Worm (Caenorhabditis elegans) whole organism, L1 larva: Measurements from ENCODE around the gene nlp-82.

Experiments
- C16A3.4 ChIP-seq: fragments of 150-350 bp; optimal IDR thresholded peaks from 2 replicates; lab custom pipeline; 2014; ENCODE audit warnings: missing biosample characterization, missing genetic modification characterization
- C34B4.2 ChIP-seq: sonication (generic microtip); optimal IDR thresholded peaks from 2 replicates; lab custom pipeline; 2017; ENCODE audit warnings: mild to moderate bottlenecking, missing genetic modification characterization, missing compliant biosample characterization
- Y116A8C.19 ChIP-seq: sonication (generic microtip); optimal IDR thresholded peaks from 2 replicates; lab custom pipeline; 2016; ENCODE audit warnings: missing compliant biosample characterization, missing genetic modification characterization, borderline replicate concordance
- aha-1 ChIP-seq: fragments of 150-350 bp; optimal IDR thresholded peaks from 2 replicates; lab custom pipeline; 2014; ENCODE audit warnings: missing biosample characterization, missing genetic modification characterization
- alr-1 ChIP-seq: fragments of 200-800 bp; sonication (Bioruptor generic); optimal IDR thresholded peaks from 2 replicates; lab custom pipeline; 2018; ENCODE audit warnings: borderline replicate concordance, mild to moderate bottlenecking, missing genetic modification characterization, missing compliant biosample characterization
- blmp-1 ChIP-seq: fragments of 150-350 bp; optimal IDR thresholded peaks from 2 replicates; lab custom pipeline; 2014; ENCODE audit warnings: missing biosample characterization, missing genetic modification characterization
- ceh-82 ChIP-seq, 3 experiments: fragments of 150-350 bp in 1 of 3; sonication (generic microtip) in 2 of 3; optimal IDR thresholded peaks; 2 replicates each; lab custom pipeline; 2014 to 2017; ENCODE audit warnings: missing biosample characterization in 3 of 3, missing genetic modification characterization in 3 of 3
- ceh-88 ChIP-seq: fragments of 200-800 bp; sonication (Bioruptor generic); IDR thresholded peaks from 2 replicates; pipeline ENCODE4 v1.3.6; 2022; ENCODE audit warnings: missing genetic modification characterization, missing compliant biosample characterization
- dpl-1 ChIP-seq, 3 experiments: fragments of 150-350 bp in 2 of 3; sonication (generic microtip) in 1 of 3; optimal IDR thresholded peaks; 2 replicates each; lab custom pipeline; 2014 to 2017; ENCODE audit warnings: missing biosample characterization in 3 of 3, missing genetic modification characterization in 3 of 3, missing genetic modification reagents in 3 of 3
- dsc-1 ChIP-seq: sonication (generic microtip); optimal IDR thresholded peaks from 2 replicates; lab custom pipeline; 2016; ENCODE audit warnings: mild to moderate bottlenecking, missing genetic modification characterization, missing compliant biosample characterization
- efl-1 ChIP-seq, 4 experiments: fragments of 150-350 bp; optimal IDR thresholded peaks in 3 of 4; peaks in 1 of 4; 1 replicate in 1 of 4; 2 replicates in 3 of 4; lab custom pipeline; 2014; ENCODE audit warnings: missing biosample characterization in 2 of 4, missing genetic modification characterization in 2 of 4, missing genetic modification reagents in 2 of 4
- egl-13 ChIP-seq: sonication (generic microtip); optimal IDR thresholded peaks from 2 replicates; lab custom pipeline; 2016; ENCODE audit warnings: missing genotype, missing genetic modification reagents, missing genetic modification characterization, missing compliant biosample characterization
- egl-27 ChIP-seq, 2 experiments: fragments of 150-350 bp in 1 of 2; sonication (generic microtip); optimal IDR thresholded peaks; 3 replicates each; lab custom pipeline; 2017 to 2018; ENCODE audit warnings: missing biosample characterization in 2 of 2, missing genetic modification characterization in 2 of 2, missing genetic modification reagents in 2 of 2
- elt-3 ChIP-seq, 6 experiments: fragments of 150-350 bp in 1 of 6; sonication (generic microtip); optimal IDR thresholded peaks; 2 replicates each; lab custom pipeline; 2017 to 2018; ENCODE audit warnings: missing biosample characterization in 6 of 6, missing genetic modification characterization in 6 of 6, inconsistent platforms in 1 of 6
- fkh-8 ChIP-seq: sonication (generic microtip); optimal IDR thresholded peaks from 2 replicates; lab custom pipeline; 2016; ENCODE audit warnings: mild to moderate bottlenecking, missing genetic modification characterization, missing compliant biosample characterization
- fos-1 ChIP-seq: fragments of 150-350 bp; optimal IDR thresholded peaks from 2 replicates; lab custom pipeline; 2014; ENCODE audit warnings: missing biosample characterization, missing genetic modification characterization
- hpl-2 ChIP-seq: fragments of 150-350 bp; optimal IDR thresholded peaks from 2 replicates; lab custom pipeline; 2014; ENCODE audit warnings: missing biosample characterization, missing genetic modification reagents, missing genetic modification characterization
- isw-1 ChIP-seq: fragments of 200-800 bp; sonication (Bioruptor generic); IDR thresholded peaks from 2 replicates; pipeline ENCODE4 v1.3.6; 2022; ENCODE audit warnings: missing genetic modification characterization, missing compliant biosample characterization
- jun-1 ChIP-seq: fragments of 150-350 bp; optimal IDR thresholded peaks from 2 replicates; lab custom pipeline; 2014; ENCODE audit warnings: missing biosample characterization, missing genetic modification reagents, missing genetic modification characterization
- lin-14 ChIP-seq: fragments of 200-800 bp; sonication (Bioruptor generic); optimal IDR thresholded peaks from 2 replicates; lab custom pipeline; 2018; ENCODE audit warnings: mild to moderate bottlenecking, missing genetic modification characterization, moderate library complexity, missing compliant biosample characterization
- lin-15B ChIP-seq: fragments of 150-350 bp; sonication (generic microtip); optimal IDR thresholded peaks from 3 replicates; lab custom pipeline; 2014; ENCODE audit warnings: missing biosample characterization, missing genetic modification characterization
- lin-35 ChIP-seq, 2 experiments: fragments of 150-350 bp; optimal IDR thresholded peaks; 2 replicates each; lab custom pipeline; 2014; ENCODE audit warnings: missing biosample characterization in 2 of 2, missing genetic modification characterization in 2 of 2, missing genetic modification reagents in 2 of 2
- lin-39 ChIP-seq: fragments of 150-350 bp; optimal IDR thresholded peaks from 2 replicates; lab custom pipeline; 2014; ENCODE audit warnings: missing biosample characterization, missing genetic modification reagents, missing genetic modification characterization
- lir-3 ChIP-seq: sonication (generic microtip); optimal IDR thresholded peaks from 2 replicates; lab custom pipeline; 2016; ENCODE audit warnings: mild to moderate bottlenecking, missing genetic modification characterization, moderate library complexity, missing compliant biosample characterization; ENCODE audit not compliant: poor library complexity
- lsy-2 ChIP-seq, 2 experiments: fragments of 150-350 bp; optimal IDR thresholded peaks; 2 replicates each; lab custom pipeline; 2014; ENCODE audit warnings: missing biosample characterization in 2 of 2, missing genetic modification characterization in 2 of 2
- mef-2 ChIP-seq: fragments of 150-350 bp; optimal IDR thresholded peaks from 2 replicates; lab custom pipeline; 2014; ENCODE audit warnings: missing biosample characterization, missing genetic modification characterization
- mep-1 ChIP-seq: fragments of 150-350 bp; optimal IDR thresholded peaks from 2 replicates; lab custom pipeline; 2014; ENCODE audit warnings: missing biosample characterization, missing genetic modification characterization
- nhr-19 ChIP-seq: fragments of 200-800 bp; sonication (Bioruptor generic); conservative IDR thresholded peaks from 2 replicates; pipeline ENCODE4 v1.3.6; 2022; ENCODE audit warnings: missing genetic modification characterization, missing compliant biosample characterization
- nhr-28 ChIP-seq: fragments of 150-350 bp; optimal IDR thresholded peaks from 2 replicates; lab custom pipeline; 2014; ENCODE audit warnings: missing biosample characterization, missing genetic modification characterization
- nhr-47 ChIP-seq: sonication (generic microtip); optimal IDR thresholded peaks from 2 replicates; lab custom pipeline; 2016; ENCODE audit warnings: mild to moderate bottlenecking, missing genetic modification characterization, moderate library complexity, missing compliant biosample characterization
- nhr-76 ChIP-seq: sonication (generic microtip); optimal IDR thresholded peaks from 2 replicates; lab custom pipeline; 2017; ENCODE audit warnings: missing biosample characterization, missing genetic modification characterization
- nhr-77 ChIP-seq: fragments of 150-350 bp; optimal IDR thresholded peaks from 2 replicates; lab custom pipeline; 2014; ENCODE audit warnings: missing biosample characterization, missing genetic modification characterization
- nhr-84 ChIP-seq: sonication (generic microtip); optimal IDR thresholded peaks from 2 replicates; lab custom pipeline; 2017; ENCODE audit warnings: missing biosample characterization, missing genetic modification characterization
- nhr-85 ChIP-seq: sonication (generic microtip); peaks from one replicate; lab custom pipeline; 2016; ENCODE audit warnings: missing genetic modification characterization, inconsistent platforms, missing compliant biosample characterization
- pax-3 ChIP-seq: fragments of 200-800 bp; sonication (Bioruptor generic); optimal IDR thresholded peaks from 2 replicates; lab custom pipeline; 2018; ENCODE audit warnings: mild to moderate bottlenecking, missing genetic modification characterization, moderate library complexity, missing compliant biosample characterization
- rnt-1 ChIP-seq: sonication (generic microtip); optimal IDR thresholded peaks from 2 replicates; lab custom pipeline; 2016; ENCODE audit warnings: mild to moderate bottlenecking, missing genetic modification characterization, moderate library complexity, missing compliant biosample characterization
- skn-1 ChIP-seq: fragments of 150-350 bp; optimal IDR thresholded peaks from 2 replicates; lab custom pipeline; 2014; ENCODE audit warnings: missing biosample characterization, missing genetic modification characterization
- snpc-4 ChIP-seq: fragments of 150-350 bp; optimal IDR thresholded peaks from 2 replicates; lab custom pipeline; 2014; ENCODE audit warnings: missing biosample characterization, missing genetic modification characterization
- snu-23 ChIP-seq: sonication (generic microtip); optimal IDR thresholded peaks from 2 replicates; lab custom pipeline; 2016; ENCODE audit warnings: missing genetic modification characterization, missing compliant biosample characterization
- sptf-1 ChIP-seq: fragments of 150-350 bp; optimal IDR thresholded peaks from 2 replicates; lab custom pipeline; 2014; ENCODE audit warnings: missing biosample characterization, missing genetic modification characterization
- swsn-7 ChIP-seq: sonication (generic microtip); optimal IDR thresholded peaks from 2 replicates; lab custom pipeline; 2016; ENCODE audit warnings: missing genetic modification characterization, missing compliant biosample characterization
- tbx-2 ChIP-seq: sonication (generic microtip); optimal IDR thresholded peaks from 2 replicates; lab custom pipeline; 2016; ENCODE audit warnings: missing genetic modification characterization, missing compliant biosample characterization
- tlp-1 ChIP-seq: fragments of 150-350 bp; optimal IDR thresholded peaks from 2 replicates; lab custom pipeline; 2014; ENCODE audit warnings: missing biosample characterization, missing genetic modification characterization
- unc-130 ChIP-seq: fragments of 150-350 bp; optimal IDR thresholded peaks from 2 replicates; lab custom pipeline; 2017; ENCODE audit warnings: missing biosample characterization, missing genetic modification characterization, inconsistent platforms
- unc-86 ChIP-seq: sonication (generic microtip); optimal IDR thresholded peaks from 2 replicates; lab custom pipeline; 2016; ENCODE audit warnings: missing genetic modification characterization, missing compliant biosample characterization
- unc-98 ChIP-seq: fragments of 200-800 bp; sonication (Bioruptor generic); IDR thresholded peaks from 2 replicates; pipeline ENCODE4 v1.3.6; 2022; ENCODE audit warnings: missing genetic modification characterization, missing compliant biosample characterization
- zip-4 ChIP-seq: fragments of 200-800 bp; sonication (Bioruptor generic); optimal IDR thresholded peaks from 2 replicates; lab custom pipeline; 2018; ENCODE audit warnings: mild to moderate bottlenecking, missing genetic modification characterization, moderate library complexity, missing compliant biosample characterization
- ztf-11 ChIP-seq, 2 experiments: sonication (generic microtip); optimal IDR thresholded peaks; 2 replicates each; lab custom pipeline; 2016 to 2017; ENCODE audit warnings: missing genetic modification characterization in 2 of 2, missing biosample characterization in 1 of 2, missing compliant biosample characterization in 1 of 2
- ztf-4 ChIP-seq: fragments of 150-350 bp; optimal IDR thresholded peaks from 2 replicates; lab custom pipeline; 2014; ENCODE audit warnings: missing biosample characterization, missing genetic modification characterization

nlp-82 gene

DNA sequence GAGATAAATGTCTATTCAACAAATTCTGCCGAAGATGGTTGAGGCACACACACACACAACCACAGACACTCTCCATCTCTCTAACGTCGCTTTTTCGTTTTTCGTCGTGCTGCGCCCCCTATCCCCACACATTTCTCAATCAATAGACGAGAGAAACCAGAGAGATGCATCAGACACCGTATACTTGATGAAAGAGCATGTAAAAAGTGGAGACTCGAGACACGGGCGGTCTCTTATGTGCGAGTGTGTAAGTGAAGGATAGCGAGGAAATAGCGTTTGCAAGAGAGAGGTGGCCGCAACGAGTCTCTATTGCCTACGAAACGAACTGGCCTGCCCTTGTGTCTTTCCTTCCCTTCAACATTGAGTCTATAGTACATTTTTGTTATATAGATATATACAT, 28.7 kb upstream of the nlp-82 start (continued):
- peak; percentile 83 to 87 for TF ChIP-seq lin-35 (GFP tag; optimal IDR thresholded peaks at IDR 0.05; lab: Kevin White, UChicago)
- TF ChIP-seq isw-1 (GFP tag; lab: Robert Waterston, UW): peak; percentile 62
- no peak for TF ChIP-seq lin-15B
- TF ChIP-seq C16A3.4 (tag; lab: Kevin White, UChicago): peak; percentile 89
- peak in 4 of 6 experiments; percentile 48 to 78 (median 58) for TF ChIP-seq elt-3 (tag; optimal IDR thresholded peaks at IDR 0.05; lab: Kevin White, UChicago)
- peak; percentile 57 for TF ChIP-seq mef-2
- peak; percentile 46 for TF ChIP-seq egl-13
- peak; percentile 94 for TF ChIP-seq tbx-2
- peak; percentile 94 for TF ChIP-seq nhr-77 (tag; lab: Kevin White, UChicago)
- peak; percentile 60 to 92 (median 75) for TF ChIP-seq ceh-82 (tag; optimal IDR thresholded peaks at IDR 0.05; lab: Kevin White, UChicago)
- no peak for TF ChIP-seq nhr-84
- no peak for TF ChIP-seq sptf-1 (tag; lab: Kevin White, UChicago)
- no peak for TF ChIP-seq tlp-1 (tag; lab: Kevin White, UChicago)
- peak; percentile 92 for TF ChIP-seq jun-1 (tag; lab: Kevin White, UChicago)
- no peak for TF ChIP-seq alr-1
- TF ChIP-seq fkh-8 (tag; lab: Kevin White, UChicago): peak; percentile 95
- no peak for TF ChIP-seq lin-39 (tag; lab: Kevin White, UChicago)
- TF ChIP-seq ceh-88 (GFP tag; lab: Robert Waterston, UW): no peak; the same call in 1 of the 2 replicates
- peak; percentile 77 for TF ChIP-seq lir-3
- no peak for TF ChIP-seq Y116A8C.19 (tag; lab: Kevin White, UChicago)
- peak; percentile 97 for TF ChIP-seq C34B4.2 (tag; lab: Kevin White, UChicago)
- TF ChIP-seq ztf-4 (tag; lab: Kevin White, UChicago): peak; percentile 92
- TF ChIP-seq nhr-76 (tag; lab: Kevin White, UChicago): no peak
- peak; percentile 31 for TF ChIP-seq pax-3 (tag; lab: Kevin White, UChicago)
- peak; percentile 72 for TF ChIP-seq skn-1
- peak in 1 of 2 experiments; percentile 73 for TF ChIP-seq ztf-11 (tag; optimal IDR thresholded peaks at IDR 0.05; lab: Kevin White, UChicago)
- peak; percentile 99 for TF ChIP-seq lin-14 (GFP tag; lab: Kevin White, UChicago)
- TF ChIP-seq dsc-1: peak; percentile 72
- TF ChIP-seq hpl-2: peak; percentile 61
- no peak for TF ChIP-seq unc-98 (GFP tag; lab: Robert Waterston, UW)
- peak; percentile 72 for TF ChIP-seq fos-1 (tag; lab: Kevin White, UChicago)

DNA sequence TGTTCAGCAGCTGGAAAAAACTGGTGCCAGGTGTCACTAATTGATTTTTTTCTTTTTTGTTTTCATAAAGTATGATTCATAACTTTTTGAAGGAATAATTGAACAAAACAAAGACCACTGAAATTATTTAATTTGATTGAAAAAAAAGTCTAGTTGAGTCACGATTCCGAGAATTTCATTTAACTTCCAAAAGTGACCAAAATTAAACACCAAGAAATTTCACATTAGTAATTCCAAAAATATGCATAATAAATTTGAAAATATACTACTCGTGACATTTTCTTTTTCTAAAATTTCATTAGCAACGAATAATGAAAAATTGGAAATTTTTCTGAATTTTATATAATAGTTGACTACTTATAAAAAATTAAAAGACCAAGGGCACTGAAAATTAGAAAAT, 28.0 kb upstream of the nlp-82 start:
- no peak for TF ChIP-seq efl-1 (optimal IDR thresholded peaks at IDR 0.05; lab: Kevin White, UChicago)
- peak in 1 of 2 experiments; percentile 11 for TF ChIP-seq efl-1 (GFP tag; optimal IDR thresholded peaks at IDR 0.05 in 1 of 2; lab: Kevin White, UChicago)
- no peak for TF ChIP-seq nhr-85 (tag; lab: Kevin White, UChicago)

DNA sequence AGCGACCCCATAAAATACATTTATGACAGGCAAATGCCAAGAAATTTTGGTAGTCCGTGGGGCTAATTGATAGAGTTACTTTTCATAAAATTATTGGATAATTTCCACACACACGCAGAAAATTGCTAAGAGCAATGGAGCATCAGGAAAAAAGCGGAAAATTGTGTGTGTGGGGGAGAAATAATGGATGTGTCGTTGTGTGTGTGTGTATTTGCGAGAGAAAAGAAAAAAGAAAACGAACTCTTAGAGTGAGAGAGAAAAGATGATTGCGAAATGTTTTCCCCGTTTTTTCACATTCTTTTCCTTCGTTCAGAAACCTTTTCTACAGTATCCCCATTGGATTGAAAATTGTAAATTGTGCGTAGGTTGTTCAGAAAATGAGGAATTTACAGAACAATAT, 27.5 kb upstream of the nlp-82 start:
- TF ChIP-seq C16A3.4 (tag; lab: Kevin White, UChicago) (no peak), lin-14 (GFP tag; lab: Kevin White, UChicago) (peak; percentile 92), nhr-28 (tag; lab: Kevin White, UChicago) (no peak), elt-3 (tag; optimal IDR thresholded peaks at IDR 0.05; lab: Kevin White, UChicago) (peak in 1 of 6 experiments; percentile 23), egl-27 (tag; optimal IDR thresholded peaks at IDR 0.05; lab: Kevin White, UChicago) (no peak), zip-4 (GFP tag; lab: Kevin White, UChicago) (peak; percentile 60), blmp-1 (tag; lab: Kevin White, UChicago) (peak; percentile 75), swsn-7 (tag; lab: Kevin White, UChicago) (peak; percentile 27), rnt-1 (peak; percentile 36), aha-1 (no peak), efl-1 (optimal IDR thresholded peaks at IDR 0.05; lab: Kevin White, UChicago) (peak in 1 of 2 experiments; percentile 20), efl-1 (GFP tag; optimal IDR thresholded peaks at IDR 0.05 in 1 of 2; lab: Kevin White, UChicago) (no peak), mep-1 (peak; percentile 57), lin-39 (tag; lab: Kevin White, UChicago) (no peak), nhr-47 (tag; lab: Kevin White, UChicago) (peak; percentile 4), ceh-82 (tag; optimal IDR thresholded peaks at IDR 0.05; lab: Kevin White, UChicago) (peak in 2 of 3 experiments; percentile 10 to 61), tlp-1 (tag; lab: Kevin White, UChicago) (no peak), snu-23 (GFP tag; lab: Kevin White, UChicago) (peak; percentile 23), lsy-2 (tag; optimal IDR thresholded peaks at IDR 0.05; lab: Kevin White, UChicago) (peak; percentile 26 to 71), nhr-85 (tag; lab: Kevin White, UChicago) (peak; percentile 50), skn-1 (peak; percentile 68), nhr-19 (GFP tag; lab: Robert Waterston, UW) (peak; percentile 25), unc-130 (peak; percentile 33), nhr-77 (tag; lab: Kevin White, UChicago) (peak; percentile 40), snpc-4 (tag; lab: Kevin White, UChicago) (peak; percentile 28), unc-86 (tag; lab: Kevin White, UChicago) (no peak), dpl-1 (GFP tag; optimal IDR thresholded peaks at IDR 0.05; lab: Kevin White, UChicago) (peak in 1 of 3 experiments; percentile 3)
